Worm (Caenorhabditis elegans) whole organism, young adult: Measurements from ENCODE around the gene duxl-1.

ENCODE experiments used
- B0019.2 ChIP-seq: fragments of 200-800 bp; sonication (Bioruptor generic); conservative IDR thresholded peaks from 2 replicates; pipeline ENCODE4 v1.3.6; 2022; ENCODE audit warnings: missing genetic modification reagents, missing genetic modification characterization, missing compliant biosample characterization
- C17E4.6 ChIP-seq: fragments of 200-800 bp; sonication (Bioruptor generic); IDR thresholded peaks from 2 replicates; pipeline ENCODE4 v1.3.6; 2022; ENCODE audit warnings: missing genetic modification reagents, missing genetic modification characterization, missing compliant biosample characterization
- D2030.7 ChIP-seq: fragments of 200-800 bp; sonication (Bioruptor generic); IDR thresholded peaks from 2 replicates; pipeline ENCODE4 v1.3.6; 2022; ENCODE audit warnings: missing genetic modification reagents, missing genetic modification characterization, missing compliant biosample characterization
- F22D6.2 ChIP-seq: sonication (generic microtip); optimal IDR thresholded peaks from 2 replicates; lab custom pipeline; 2016; ENCODE audit warnings: mild to moderate bottlenecking, missing genetic modification characterization, missing compliant biosample characterization
- Y53F4B.3 ChIP-seq: fragments of 200-800 bp; sonication (Bioruptor generic); IDR thresholded peaks from 2 replicates; pipeline ENCODE4 v1.3.6; 2022; ENCODE audit warnings: missing genetic modification reagents, missing genetic modification characterization, missing compliant biosample characterization
- Y56A3A.18 ChIP-seq: fragments of 200-800 bp; sonication (Bioruptor generic); IDR thresholded peaks from 2 replicates; pipeline ENCODE4 v1.3.6; 2022; ENCODE audit warnings: missing genetic modification reagents, missing genetic modification characterization, missing compliant biosample characterization
- Y79H2A.3 ChIP-seq: fragments of 200-800 bp; sonication (Bioruptor generic); conservative IDR thresholded peaks from 2 replicates; pipeline ENCODE4 v1.3.6; 2022; ENCODE audit warnings: missing genetic modification reagents, missing genetic modification characterization, missing compliant biosample characterization
- ZK185.1 ChIP-seq: sonication (generic microtip); optimal IDR thresholded peaks from 2 replicates; lab custom pipeline; 2016; ENCODE audit warnings: mild to moderate bottlenecking, missing genetic modification characterization, missing compliant biosample characterization; ENCODE audit not compliant: poor library complexity, severe bottlenecking
- atf-7 ChIP-seq: sonication (generic microtip); optimal IDR thresholded peaks from 2 replicates; lab custom pipeline; 2017; ENCODE audit warnings: mild to moderate bottlenecking, missing genetic modification characterization, missing compliant biosample characterization
- attf-6 ChIP-seq: fragments of 200-800 bp; sonication (Bioruptor generic); IDR thresholded peaks from 2 replicates; pipeline ENCODE4 v1.3.6; 2022; ENCODE audit warnings: missing genetic modification reagents, missing genetic modification characterization, missing compliant biosample characterization
- bed-1 ChIP-seq: fragments of 200-800 bp; sonication (Bioruptor generic); IDR thresholded peaks from 2 replicates; pipeline ENCODE4 v1.3.6; 2022; ENCODE audit warnings: missing genetic modification reagents, missing genetic modification characterization, missing compliant biosample characterization
- ceh-27 ChIP-seq: fragments of 200-800 bp; sonication (Bioruptor generic); optimal IDR thresholded peaks from 2 replicates; lab custom pipeline; 2018; ENCODE audit warnings: mild to moderate bottlenecking, missing genetic modification characterization, moderate library complexity, missing compliant biosample characterization
- ceh-40 ChIP-seq: fragments of 200-800 bp; sonication (Bioruptor generic); IDR thresholded peaks from 2 replicates; pipeline ENCODE4 v1.3.6; 2022; ENCODE audit warnings: missing genetic modification characterization, missing compliant biosample characterization
- die-1 ChIP-seq: sonication (generic microtip); optimal IDR thresholded peaks from 2 replicates; lab custom pipeline; 2016; ENCODE audit warnings: missing genotype, mild to moderate bottlenecking, missing genetic modification characterization, missing compliant biosample characterization
- egl-44 ChIP-seq: fragments of 200-800 bp; sonication (Bioruptor generic); IDR thresholded peaks from 2 replicates; pipeline ENCODE4 v1.3.6; 2022; ENCODE audit warnings: missing genetic modification reagents, missing genetic modification characterization, missing compliant biosample characterization
- him-1 ChIP-seq: sonication (generic microtip); optimal IDR thresholded peaks from 2 replicates; lab custom pipeline; 2016; ENCODE audit warnings: missing genotype, missing genetic modification reagents, missing genetic modification characterization, missing compliant biosample characterization
- hlh-12 ChIP-seq: sonication (generic microtip); optimal IDR thresholded peaks from 2 replicates; lab custom pipeline; 2016; ENCODE audit warnings: missing genetic modification characterization, missing compliant biosample characterization
- hmg-1.2 ChIP-seq: fragments of 200-800 bp; sonication (Bioruptor generic); IDR thresholded peaks from 2 replicates; pipeline ENCODE4 v1.3.6; 2022; ENCODE audit warnings: missing genetic modification reagents, missing genetic modification characterization, missing compliant biosample characterization
- let-607 ChIP-seq, 2 experiments: fragments of 200-800 bp in 1 of 2; sonication (Bioruptor generic) in 1 of 2; sonication (generic microtip) in 1 of 2; optimal IDR thresholded peaks; 2 replicates each; lab custom pipeline; 2016 to 2018; ENCODE audit warnings: mild to moderate bottlenecking in 2 of 2, missing compliant biosample characterization in 2 of 2, missing genetic modification characterization in 2 of 2, moderate library complexity in 2 of 2, missing genotype in 1 of 2
- madf-10 ChIP-seq: sonication (generic microtip); optimal IDR thresholded peaks from 2 replicates; lab custom pipeline; 2016; ENCODE audit warnings: mild to moderate bottlenecking, missing genetic modification characterization, missing compliant biosample characterization
- mes-4 ChIP-seq: sonication (generic microtip); optimal IDR thresholded peaks from 2 replicates; lab custom pipeline; 2016; ENCODE audit warnings: missing genotype, missing genetic modification characterization, missing compliant biosample characterization
- nfya-2 ChIP-seq: fragments of 200-800 bp; sonication (Bioruptor generic); IDR thresholded peaks from 2 replicates; pipeline ENCODE4 v1.3.6; 2022; ENCODE audit warnings: missing genetic modification reagents, missing genetic modification characterization, missing compliant biosample characterization
- nhr-120 ChIP-seq: fragments of 200-800 bp; sonication (Bioruptor generic); IDR thresholded peaks from 2 replicates; pipeline ENCODE4 v1.3.6; 2022; ENCODE audit warnings: missing genetic modification characterization, missing compliant biosample characterization
- nhr-27 ChIP-seq: fragments of 200-800 bp; sonication (Bioruptor generic); optimal IDR thresholded peaks from 2 replicates; lab custom pipeline; 2018; ENCODE audit warnings: mild to moderate bottlenecking, missing genetic modification characterization, moderate library complexity, missing compliant biosample characterization
- nhr-80 ChIP-seq: sonication (generic microtip); optimal IDR thresholded peaks from 2 replicates; lab custom pipeline; 2016; ENCODE audit warnings: missing genetic modification characterization, missing compliant biosample characterization
- pha-4 ChIP-seq: fragments of 150-350 bp; sonication (generic microtip); optimal IDR thresholded peaks from 2 replicates; lab custom pipeline; 2014; ENCODE audit warnings: missing biosample characterization, missing genetic modification reagents, missing genetic modification characterization
- rpc-1 ChIP-seq, 2 experiments: fragments of 150-350 bp in 1 of 2; sonication (generic microtip) in 1 of 2; optimal IDR thresholded peaks; 2 replicates each; lab custom pipeline; 2014 to 2018; ENCODE audit warnings: missing biosample characterization in 1 of 2, missing genetic modification characterization in 1 of 2, missing genetic modification reagents in 1 of 2, missing genotype in 1 of 2
- sdz-38 ChIP-seq: sonication (generic microtip); optimal IDR thresholded peaks from 2 replicates; lab custom pipeline; 2016; ENCODE audit warnings: missing genotype, missing genetic modification characterization, missing compliant biosample characterization
- snpc-1.3 ChIP-seq: sonication (generic microtip); optimal IDR thresholded peaks from 2 replicates; lab custom pipeline; 2017; ENCODE audit warnings: missing genetic modification characterization, mild to moderate bottlenecking, missing compliant biosample characterization, antibody characterized with exemption, moderate library complexity, missing genotype, missing genetic modification reagents; ENCODE audit not compliant: insufficient read depth
- snpc-3.4 ChIP-seq: sonication (generic microtip); optimal IDR thresholded peaks from 2 replicates; lab custom pipeline; 2017; ENCODE audit warnings: missing genetic modification characterization, mild to moderate bottlenecking, missing compliant biosample characterization, antibody characterized with exemption, moderate library complexity, missing genotype, missing genetic modification reagents
- sptf-2 ChIP-seq: fragments of 200-800 bp; sonication (Bioruptor generic); optimal IDR thresholded peaks from 2 replicates; lab custom pipeline; 2018; ENCODE audit warnings: mild to moderate bottlenecking, missing genetic modification characterization, missing compliant biosample characterization
- tbp1 ChIP-seq: fragments of 200-800 bp; sonication (Bioruptor generic); optimal IDR thresholded peaks from 2 replicates; lab custom pipeline; 2018; ENCODE audit warnings: mild to moderate bottlenecking, missing genetic modification characterization, missing compliant biosample characterization
- tlf-1 ChIP-seq: fragments of 200-800 bp; sonication (Bioruptor generic); optimal IDR thresholded peaks from 2 replicates; lab custom pipeline; 2018; ENCODE audit warnings: mild to moderate bottlenecking, missing genetic modification characterization, missing compliant biosample characterization
- unc-130 ChIP-seq: sonication (generic microtip); optimal IDR thresholded peaks from 2 replicates; lab custom pipeline; 2016; ENCODE audit warnings: missing genetic modification reagents, missing genetic modification characterization, missing compliant biosample characterization
- xnd-1 ChIP-seq: sonication (generic microtip); optimal IDR thresholded peaks from 2 replicates; lab custom pipeline; 2016; ENCODE audit warnings: missing genotype, missing genetic modification reagents, missing genetic modification characterization, missing compliant biosample characterization
- ztf-22 ChIP-seq: fragments of 200-800 bp; sonication (Bioruptor generic); optimal IDR thresholded peaks from 2 replicates; lab custom pipeline; 2018; ENCODE audit warnings: mild to moderate bottlenecking, missing genetic modification characterization, moderate library complexity, missing compliant biosample characterization
- ztf-6 ChIP-seq: fragments of 200-800 bp; sonication (Bioruptor generic); IDR thresholded peaks from 2 replicates; pipeline ENCODE4 v1.3.6; 2022; ENCODE audit warnings: missing genetic modification reagents, missing genetic modification characterization, missing compliant biosample characterization

The duxl-1 gene

ce11 chrII:1621180-1621579 lies 42.3 kb upstream of the duxl-1 start, which contains the start of gene fbxa-158:
TSS of gene fbxa-158 (minus strand) at chrII:1621280.
- TF ChIP-seq nhr-27 (tag; lab: Kevin White, UChicago): no peak
- TF ChIP-seq egl-44: no peak
- TF ChIP-seq nhr-80 (tag; lab: Kevin White, UChicago): no peak
- TF ChIP-seq tbp1: no peak
- TF ChIP-seq, all 124 proteins: peak for 0

- TF ChIP-seq nhr-80 (tag; lab: Kevin White, UChicago): peak; percentile 5
- no peak for TF ChIP-seq nhr-27 (tag; lab: Kevin White, UChicago)
Measured at ce11 chrII:1621795-1622194, 41.7 kb upstream of the duxl-1 start.

ce11 chrII:1624572-1624971 lies 38.9 kb upstream of the duxl-1 start, which contains the start of gene fbxa-160:
TSS of gene fbxa-160 (minus strand) at chrII:1624672.
- no peak for TF ChIP-seq snpc-3.4 (tag; lab: Kevin White, UChicago)
- no peak for TF ChIP-seq ZK185.1 (tag; lab: Kevin White, UChicago)
- TF ChIP-seq ceh-27 (GFP tag; lab: Kevin White, UChicago): no peak
- TF ChIP-seq Y79H2A.3: no peak
- TF ChIP-seq him-1 (tag; lab: Kevin White, UChicago): no peak
- no peak for TF ChIP-seq bed-1
- no peak for TF ChIP-seq sptf-2
- TF ChIP-seq nhr-120 (GFP tag; lab: Robert Waterston, UW): no peak
- TF ChIP-seq D2030.7: no peak
- TF ChIP-seq mes-4 (tag; lab: Kevin White, UChicago): no peak
- no peak for TF ChIP-seq nhr-80 (tag; lab: Kevin White, UChicago)
- no peak for TF ChIP-seq atf-7 (tag; lab: Kevin White, UChicago)
- TF ChIP-seq hmg-1.2: no peak
- no peak for TF ChIP-seq tlf-1 (GFP tag; lab: Kevin White, UChicago)
- TF ChIP-seq xnd-1 (tag; lab: Kevin White, UChicago): no peak
- no peak for TF ChIP-seq ceh-40 (GFP tag; lab: Robert Waterston, UW)
- TF ChIP-seq attf-6 (GFP tag; lab: Robert Waterston, UW): no peak

ce11 chrII:1625666-1626065 lies 37.8 kb upstream of the duxl-1 start, which contains the start of gene C08E3.14:
TSS of gene C08E3.14 (plus strand) at chrII:1625966.
- TF ChIP-seq snpc-3.4 (tag; lab: Kevin White, UChicago) (no peak), unc-130 (GFP tag; lab: Kevin White, UChicago) (no peak), pha-4 (tag; lab: Kevin White, UChicago) (no peak), let-607 (tag; optimal IDR thresholded peaks at IDR 0.05; lab: Kevin White, UChicago) (no peak), rpc-1 (optimal IDR thresholded peaks at IDR 0.05; lab: Kevin White, UChicago) (no peak), rpc-1 (tag; optimal IDR thresholded peaks at IDR 0.05; lab: Kevin White, UChicago) (no peak), ztf-22 (GFP tag; lab: Kevin White, UChicago) (no peak), hlh-12 (tag; lab: Kevin White, UChicago) (no peak), Y53F4B.3 (GFP tag; lab: Robert Waterston, UW) (no peak), B0019.2 (GFP tag; lab: Robert Waterston, UW) (no peak), Y56A3A.18 (no peak), ztf-6 (no peak), die-1 (tag; lab: Kevin White, UChicago) (no peak), ZK185.1 (tag; lab: Kevin White, UChicago) (no peak), snpc-1.3 (tag; lab: Kevin White, UChicago) (no peak), F22D6.2 (tag; lab: Kevin White, UChicago) (no peak), nfya-2 (GFP tag; lab: Robert Waterston, UW) (no peak), C17E4.6 (GFP tag; lab: Robert Waterston, UW) (no peak), madf-10 (tag; lab: Kevin White, UChicago) (no peak), sdz-38 (tag; lab: Kevin White, UChicago) (no peak), tlf-1 (GFP tag; lab: Kevin White, UChicago) (no peak)
